Fruit fly (Drosophila melanogaster) whole organism: ENCODE results near the gene CG5781.

Experiments
- CG8478 ChIP-seq: fragments of >200 bp; optimal IDR thresholded peaks from 2 replicates; lab custom pipeline; 2018; ENCODE audit warnings: inconsistent platforms
- Dll ChIP-seq: fragments of >200 bp; optimal IDR thresholded peaks from 2 replicates; lab custom pipeline; 2017
- EcR ChIP-seq, 2 experiments: fragments of >200 bp; optimal IDR thresholded peaks; 2 replicates each; lab custom pipeline; 2017; ENCODE audit warnings: missing biosample characterization in 2 of 2, missing genetic modification characterization in 2 of 2, missing genetic modification reagents in 2 of 2
- pan ChIP-seq: fragments of >200 bp; optimal IDR thresholded peaks from 2 replicates; lab custom pipeline; 2017
- psq ChIP-seq: fragments of >200 bp; optimal IDR thresholded peaks from 2 replicates; lab custom pipeline; 2017
- usp ChIP-seq: fragments of >200 bp; optimal IDR thresholded peaks from 2 replicates; lab custom pipeline; 2017; ENCODE audit warnings: missing biosample characterization, missing genetic modification characterization, mixed read lengths

DNA sequence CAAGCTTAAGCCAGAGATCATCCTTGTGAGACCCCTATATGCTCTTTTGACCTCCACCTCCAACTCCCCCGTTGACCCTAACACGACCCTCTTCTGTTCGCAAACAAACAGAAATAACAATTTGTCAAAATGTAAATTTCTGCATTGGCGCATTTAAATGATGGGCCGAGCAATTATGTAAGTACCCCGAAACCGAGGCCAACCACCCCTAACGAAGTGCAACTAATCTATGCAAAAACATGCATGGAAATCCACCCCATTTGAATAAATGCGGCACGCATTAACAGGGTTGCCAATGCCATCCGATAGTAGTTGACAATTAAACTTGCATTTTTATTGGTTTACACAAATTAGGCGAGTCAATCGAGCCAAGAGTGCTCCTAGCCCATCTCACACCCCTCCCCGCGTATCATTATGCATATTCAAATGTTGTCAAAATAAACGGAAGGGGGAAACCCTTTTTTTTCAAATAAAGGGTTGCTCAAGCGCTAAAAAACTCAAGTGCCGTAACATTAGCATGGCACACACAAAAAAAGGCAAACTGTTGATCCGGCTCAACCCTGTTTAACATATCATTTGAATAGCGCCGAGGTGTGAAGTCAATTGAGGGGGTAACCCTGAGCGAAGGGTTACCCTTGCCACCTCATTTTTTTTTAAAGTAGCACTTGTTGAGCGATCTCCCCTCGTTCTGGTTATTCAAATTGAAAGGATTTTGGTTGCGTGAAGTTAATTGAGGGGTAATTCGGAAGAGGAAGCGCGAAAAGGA, 15.3 kb downstream of the CG5781 start:
- TF ChIP-seq CG8478 (lab: Kevin White, UChicago): no peak
- no peak for TF ChIP-seq psq (lab: Kevin White, UChicago)
- no peak for TF ChIP-seq pan (lab: Kevin White, UChicago)
- no peak for TF ChIP-seq usp (GFP tag; lab: Kevin White, UChicago)
- no peak for TF ChIP-seq Dll (lab: Kevin White, UChicago)
- no peak for TF ChIP-seq EcR (GFP tag; optimal IDR thresholded peaks at IDR 0.05; lab: Kevin White, UChicago)
